Fruit fly (Drosophila melanogaster) whole organism, embryonic: Measurements from ENCODE around the gene CG2816.

Experiments
- Bteb2 ChIP-seq: fragments of 200-800 bp; sonication (Bioruptor generic); optimal IDR thresholded peaks from 2 replicates; lab custom pipeline; 2016; ENCODE audit warnings: missing biosample characterization, missing genetic modification characterization
- CG10431 ChIP-seq: fragments of 200-800 bp; sonication (Bioruptor generic); optimal IDR thresholded peaks from 3 replicates; lab custom pipeline; 2018; ENCODE audit warnings: missing biosample characterization, mild to moderate bottlenecking, missing genetic modification characterization
- CG11695 ChIP-seq: fragments of 200-800 bp; sonication (Bioruptor generic); IDR thresholded peaks from 3 replicates; pipeline ENCODE4 v1.3.6; 2022; ENCODE audit warnings: missing biosample characterization, missing genetic modification characterization
- CG12299 ChIP-seq: fragments of 200-800 bp; sonication (Bioruptor generic); optimal IDR thresholded peaks from 2 replicates; lab custom pipeline; 2018; ENCODE audit warnings: missing biosample characterization, mild to moderate bottlenecking, missing genetic modification characterization
- CG14965 ChIP-seq: fragments of 200-800 bp; sonication (Bioruptor generic); optimal IDR thresholded peaks from 2 replicates; lab custom pipeline; 2016; ENCODE audit warnings: missing biosample characterization, missing genetic modification characterization, borderline replicate concordance
- CG15514 ChIP-seq: fragments of 200-800 bp; sonication (Bioruptor generic); optimal IDR thresholded peaks from 3 replicates; lab custom pipeline; 2017; ENCODE audit warnings: missing biosample characterization, missing genetic modification characterization, mild to moderate bottlenecking, moderate library complexity, missing genetic modification reagents
- CG2120 ChIP-seq: fragments of 200-800 bp; sonication (Bioruptor generic); optimal IDR thresholded peaks from 3 replicates; lab custom pipeline; 2016; ENCODE audit warnings: missing biosample characterization, missing genetic modification characterization
- CG2678 ChIP-seq: fragments of 200-800 bp; sonication (Bioruptor generic); optimal IDR thresholded peaks from 3 replicates; lab custom pipeline; 2019; ENCODE audit warnings: missing biosample characterization, mild to moderate bottlenecking, missing genetic modification characterization, moderate library complexity
- CG31365 ChIP-seq: fragments of 200-800 bp; sonication (Bioruptor generic); optimal IDR thresholded peaks from 2 replicates; lab custom pipeline; 2018; ENCODE audit warnings: missing biosample characterization, mild to moderate bottlenecking, missing genetic modification characterization
- CG3163 ChIP-seq: fragments of 200-800 bp; sonication (Bioruptor generic); optimal IDR thresholded peaks from 3 replicates; lab custom pipeline; 2016; ENCODE audit warnings: missing biosample characterization, missing genetic modification characterization
- CG32532 ChIP-seq: fragments of 200-800 bp; sonication (Bioruptor generic); IDR thresholded peaks from 2 replicates; pipeline ENCODE4 v1.3.6; 2022; ENCODE audit warnings: missing biosample characterization, missing genetic modification characterization
- CG3281 ChIP-seq: fragments of 200-800 bp; sonication (Bioruptor generic); optimal IDR thresholded peaks from 3 replicates; lab custom pipeline; 2017; ENCODE audit warnings: missing biosample characterization, mild to moderate bottlenecking, missing genetic modification characterization
- CG33557 ChIP-seq: fragments of 200-800 bp; sonication (Bioruptor generic); optimal IDR thresholded peaks from 2 replicates; lab custom pipeline; 2019; ENCODE audit warnings: missing biosample characterization, mild to moderate bottlenecking, missing genetic modification characterization, moderate library complexity
- CG4730 ChIP-seq: fragments of 200-800 bp; sonication (Bioruptor generic); IDR thresholded peaks from 2 replicates; pipeline ENCODE4 v1.3.6; 2022; ENCODE audit warnings: missing biosample characterization, missing genetic modification characterization
- CG7745 ChIP-seq: fragments of 200-800 bp; sonication (Bioruptor generic); optimal IDR thresholded peaks from 2 replicates; lab custom pipeline; 2018; ENCODE audit warnings: missing biosample characterization, mild to moderate bottlenecking, missing genetic modification characterization, moderate library complexity
- CG7839 ChIP-seq: fragments of 200-800 bp; sonication (Bioruptor generic); optimal IDR thresholded peaks from 3 replicates; lab custom pipeline; 2018; ENCODE audit warnings: missing biosample characterization, mild to moderate bottlenecking, missing genetic modification characterization, moderate library complexity
- CG7963 ChIP-seq: fragments of 200-800 bp; sonication (Bioruptor generic); IDR thresholded peaks from 3 replicates; pipeline ENCODE4 v1.3.6; 2022; ENCODE audit warnings: missing biosample characterization, missing genetic modification characterization; ENCODE audit not compliant: partially characterized antibody
- CG8290 ChIP-seq, 3 experiments: fragments of 200-800 bp; sonication (Bioruptor generic); optimal IDR thresholded peaks; 2 replicates each; lab custom pipeline; 2016 to 2019; ENCODE audit warnings: missing biosample characterization in 3 of 3, missing genetic modification characterization in 3 of 3, mild to moderate bottlenecking in 2 of 3, moderate library complexity in 1 of 3
- CHES-1-like ChIP-seq: fragments of 200-800 bp; sonication (Bioruptor generic); optimal IDR thresholded peaks from 2 replicates; lab custom pipeline; 2016; ENCODE audit warnings: missing biosample characterization, missing genetic modification characterization
- Camta ChIP-seq: fragments of 200-800 bp; sonication (Bioruptor generic); optimal IDR thresholded peaks from 2 replicates; lab custom pipeline; 2016; ENCODE audit warnings: missing biosample characterization, missing genetic modification characterization
- Dref ChIP-seq: fragments of 200-800 bp; sonication (Bioruptor generic); IDR thresholded peaks from 2 replicates; pipeline ENCODE4 v1.3.6; 2022; ENCODE audit warnings: missing biosample characterization, missing genetic modification characterization
- Fer2 ChIP-seq: fragments of 200-800 bp; sonication (Bioruptor generic); optimal IDR thresholded peaks from 2 replicates; lab custom pipeline; 2018; ENCODE audit warnings: missing biosample characterization, mild to moderate bottlenecking, missing genetic modification characterization, moderate library complexity
- Hr51 ChIP-seq, 2 experiments: fragments of 200-800 bp; sonication (Bioruptor generic); optimal IDR thresholded peaks; 2 replicates in 1 of 2; 3 replicates in 1 of 2; lab custom pipeline; 2016 to 2018; ENCODE audit warnings: missing biosample characterization in 2 of 2, missing genetic modification characterization in 2 of 2, mild to moderate bottlenecking in 1 of 2, moderate library complexity in 1 of 2
- Lpt ChIP-seq: fragments of >200 bp; optimal IDR thresholded peaks from 2 replicates; lab custom pipeline; 2018; ENCODE audit warnings: missing biosample characterization, missing genetic modification characterization
- MTF-1 ChIP-seq: fragments of 200-800 bp; sonication (Bioruptor generic); optimal IDR thresholded peaks from 2 replicates; lab custom pipeline; 2018; ENCODE audit warnings: missing biosample characterization, mild to moderate bottlenecking, missing genetic modification characterization, borderline replicate concordance
- NC2α ChIP-seq: fragments of 200-800 bp; sonication (Bioruptor generic); optimal IDR thresholded peaks from 2 replicates; lab custom pipeline; 2016; ENCODE audit warnings: missing biosample characterization, missing genetic modification characterization
- NFAT ChIP-seq: fragments of 200-800 bp; sonication (Bioruptor generic); IDR thresholded peaks from 2 replicates; pipeline ENCODE4 v1.3.6; 2022; ENCODE audit warnings: missing biosample characterization, missing genetic modification characterization
- YL-1 ChIP-seq: fragments of 200-800 bp; sonication (Bioruptor generic); optimal IDR thresholded peaks from 3 replicates; lab custom pipeline; 2017; ENCODE audit warnings: missing biosample characterization, mild to moderate bottlenecking, missing genetic modification characterization
- abd-A ChIP-seq: fragments of 200-800 bp; sonication (Bioruptor generic); optimal IDR thresholded peaks from 3 replicates; lab custom pipeline; 2019; ENCODE audit warnings: missing biosample characterization, mild to moderate bottlenecking, missing genetic modification characterization, moderate library complexity
- ac ChIP-seq: fragments of 200-800 bp; sonication (Bioruptor generic); optimal IDR thresholded peaks from 3 replicates; lab custom pipeline; 2017; ENCODE audit warnings: missing biosample characterization, mild to moderate bottlenecking, missing genetic modification characterization
- ase ChIP-seq: fragments of 200-800 bp; sonication (Bioruptor generic); IDR thresholded peaks from 3 replicates; pipeline ENCODE4 v1.3.6; 2022; ENCODE audit warnings: missing biosample characterization, missing genetic modification characterization
- cwo ChIP-seq: fragments of 200-800 bp; sonication (Bioruptor generic); optimal IDR thresholded peaks from 3 replicates; lab custom pipeline; 2017; ENCODE audit warnings: missing biosample characterization, missing genetic modification characterization, mild to moderate bottlenecking, moderate library complexity, missing genetic modification reagents
- dm ChIP-seq: fragments of 200-800 bp; sonication (Bioruptor generic); optimal IDR thresholded peaks from 3 replicates; lab custom pipeline; 2016; ENCODE audit warnings: missing biosample characterization, missing genetic modification characterization
- esg ChIP-seq: fragments of 200-800 bp; sonication (Bioruptor generic); conservative IDR thresholded peaks from 2 replicates; pipeline ENCODE4 v1.3.6; 2022; ENCODE audit warnings: missing biosample characterization, missing genetic modification characterization
- ewg ChIP-seq: fragments of 200-800 bp; sonication (Bioruptor generic); optimal IDR thresholded peaks from 3 replicates; lab custom pipeline; 2017; ENCODE audit warnings: mild to moderate bottlenecking, missing biosample characterization, missing genetic modification reagents, missing genetic modification characterization
- gem ChIP-seq: fragments of 200-800 bp; sonication (Bioruptor generic); optimal IDR thresholded peaks from 2 replicates; lab custom pipeline; 2019; ENCODE audit warnings: missing biosample characterization, mild to moderate bottlenecking, missing genetic modification characterization, moderate library complexity
- grau ChIP-seq: fragments of 200-800 bp; optimal IDR thresholded peaks from 3 replicates; lab custom pipeline; 2019; ENCODE audit warnings: missing biosample characterization, mild to moderate bottlenecking, missing genetic modification characterization, moderate library complexity
- h ChIP-seq: fragments of >200 bp; optimal IDR thresholded peaks from 2 replicates; lab custom pipeline; 2017
- lilli ChIP-seq: fragments of 200-800 bp; sonication (Bioruptor generic); optimal IDR thresholded peaks from 3 replicates; lab custom pipeline; 2016; ENCODE audit warnings: missing biosample characterization, missing genetic modification characterization
- lola ChIP-seq, 3 experiments: fragments of >200 bp in 2 of 3; fragments of 200-800 bp in 1 of 3; sonication (Bioruptor generic) in 1 of 3; optimal IDR thresholded peaks; 2 replicates each; lab custom pipeline; 2017 to 2019; ENCODE audit warnings: missing biosample characterization in 3 of 3, missing genetic modification characterization in 3 of 3, mild to moderate bottlenecking in 1 of 3, moderate library complexity in 1 of 3
- mam ChIP-seq: fragments of 200-800 bp; sonication (Bioruptor generic); optimal IDR thresholded peaks from 3 replicates; lab custom pipeline; 2016; ENCODE audit warnings: missing biosample characterization, missing genetic modification characterization
- otp ChIP-seq: fragments of 200-800 bp; sonication (Bioruptor generic); IDR thresholded peaks from 3 replicates; pipeline ENCODE4, ENCODE4 v1.3.6; 2022; ENCODE audit warnings: missing biosample characterization, missing genetic modification characterization
- pzg ChIP-seq: fragments of 200-800 bp; sonication (Bioruptor generic); optimal IDR thresholded peaks from 3 replicates; lab custom pipeline; 2018; ENCODE audit warnings: missing biosample characterization, mild to moderate bottlenecking, missing genetic modification characterization, moderate library complexity
- ranshi ChIP-seq: fragments of 200-800 bp; sonication (Bioruptor generic); IDR thresholded peaks from 2 replicates; pipeline ENCODE4 v1.3.6; 2022; ENCODE audit warnings: missing biosample characterization, missing genetic modification characterization
- repo ChIP-seq: fragments of 200-800 bp; sonication (Bioruptor generic); optimal IDR thresholded peaks from 2 replicates; lab custom pipeline; 2016; ENCODE audit warnings: missing biosample characterization, missing genetic modification characterization
- sima ChIP-seq: fragments of 200-800 bp; sonication (Bioruptor generic); optimal IDR thresholded peaks from 2 replicates; lab custom pipeline; 2016; ENCODE audit warnings: missing biosample characterization, missing genetic modification characterization
- sob ChIP-seq: fragments of 200-800 bp; sonication (Bioruptor generic); IDR thresholded peaks from 2 replicates; pipeline ENCODE4 v1.3.6; 2022; ENCODE audit warnings: missing biosample characterization, missing genetic modification characterization
- tin ChIP-seq: fragments of 200-800 bp; sonication (Bioruptor generic); optimal IDR thresholded peaks from 3 replicates; lab custom pipeline; 2016; ENCODE audit warnings: missing biosample characterization, missing genetic modification characterization
- toy ChIP-seq: fragments of 200-800 bp; sonication (Bioruptor generic); IDR thresholded peaks from 2 replicates; pipeline ENCODE4 v1.3.6; 2022; ENCODE audit warnings: missing biosample characterization, missing genetic modification characterization
- unpg ChIP-seq: fragments of 200-800 bp; sonication (Bioruptor generic); optimal IDR thresholded peaks from 3 replicates; lab custom pipeline; 2018; ENCODE audit warnings: missing biosample characterization, mild to moderate bottlenecking, missing genetic modification characterization, moderate library complexity
- vnd ChIP-seq: fragments of 200-800 bp; sonication (Bioruptor generic); IDR thresholded peaks from 3 replicates; pipeline ENCODE4 v1.3.6; 2022; ENCODE audit warnings: missing biosample characterization, missing genetic modification characterization; ENCODE audit not compliant: partially characterized antibody
- zf30C ChIP-seq: fragments of 200-800 bp; sonication (Bioruptor generic); optimal IDR thresholded peaks from 3 replicates; lab custom pipeline; 2018; ENCODE audit warnings: missing biosample characterization, mild to moderate bottlenecking, missing genetic modification characterization

The CG2816 gene

dm6 chr2L:3737682-3738081, 34.2 kb downstream of the CG2816 start (continued):
- peak in 1 of 2 experiments; percentile 4 for TF ChIP-seq Hr51 (GFP tag; optimal IDR thresholded peaks at IDR 0.05; lab: Kevin White, UChicago)
- TF ChIP-seq ewg, result no peak
- no peak for TF ChIP-seq CHES-1-like
- TF ChIP-seq Camta (GFP tag; lab: Kevin White, UChicago), result no peak
- TF ChIP-seq otp (GFP tag; lab: Robert Waterston, UW), result no peak
- TF ChIP-seq sob (GFP tag; lab: Robert Waterston, UW), result no peak
- TF ChIP-seq ranshi (GFP tag; lab: Robert Waterston, UW), result no peak
- TF ChIP-seq lola (GFP tag; optimal IDR thresholded peaks at IDR 0.05; lab: Kevin White, UChicago), result no peak
- no peak for TF ChIP-seq NC2α (GFP tag; lab: Kevin White, UChicago)
- TF ChIP-seq CG3281 (GFP tag; lab: Kevin White, UChicago), result peak; percentile 37
- no peak for TF ChIP-seq lilli
- TF ChIP-seq h (lab: Kevin White, UChicago), result no peak
- peak; percentile 43 for TF ChIP-seq CG2120 (GFP tag; lab: Kevin White, UChicago)
- no peak for TF ChIP-seq ase (GFP tag; lab: Robert Waterston, UW)
- TF ChIP-seq sima (GFP tag; lab: Kevin White, UChicago), result no peak
- no peak for TF ChIP-seq NFAT
- no peak for TF ChIP-seq MTF-1 (GFP tag; lab: Kevin White, UChicago)
- no peak for TF ChIP-seq mam (GFP tag; lab: Kevin White, UChicago)
- TF ChIP-seq CG33557 (GFP tag; lab: Kevin White, UChicago), result no peak
- TF ChIP-seq ac (GFP tag; lab: Kevin White, UChicago), result no peak
- TF ChIP-seq Bteb2 (GFP tag; lab: Kevin White, UChicago), result no peak
- no peak for TF ChIP-seq YL-1 (GFP tag; lab: Kevin White, UChicago)
- TF ChIP-seq toy (GFP tag; lab: Robert Waterston, UW), result no peak
- no peak for TF ChIP-seq vnd (GFP tag; lab: Robert Waterston, UW)
- no peak for TF ChIP-seq CG32532
- peak; percentile 42 for TF ChIP-seq CG7839 (tag; lab: Kevin White, UChicago)
- TF ChIP-seq Dref, result no peak
- TF ChIP-seq pzg (GFP tag; lab: Kevin White, UChicago), result no peak
- TF ChIP-seq CG31365, result no peak
- TF ChIP-seq esg (GFP tag; lab: Robert Waterston, UW), result no peak
- no peak for TF ChIP-seq CG11695 (GFP tag; lab: Robert Waterston, UW)
- TF ChIP-seq Lpt (GFP tag; lab: Kevin White, UChicago), result no peak
- no peak for TF ChIP-seq CG12299 (tag; lab: Kevin White, UChicago)
- TF ChIP-seq grau, result peak; percentile 35
- TF ChIP-seq CG4730, result no peak
- TF ChIP-seq dm (GFP tag; lab: Kevin White, UChicago), result no peak
- TF ChIP-seq CG3163 (GFP tag; lab: Kevin White, UChicago), result no peak
- no peak for TF ChIP-seq repo (GFP tag; lab: Kevin White, UChicago)
- TF ChIP-seq CG7963 (GFP tag; lab: Robert Waterston, UW), result no peak
- TF ChIP-seq tin (GFP tag; lab: Kevin White, UChicago), result no peak
- TF ChIP-seq CG14965 (GFP tag; lab: Kevin White, UChicago), result no peak
- no peak for TF ChIP-seq Fer2 (tag; lab: Kevin White, UChicago)
- TF ChIP-seq, all 482 proteins: peak for 23

dm6 chr2L:3740443-3740842, 37.0 kb downstream of the CG2816 start:
- TF ChIP-seq unpg (GFP tag; lab: Kevin White, UChicago) (peak; percentile 2), cwo (peak; percentile 12), CG7745 (tag; lab: Kevin White, UChicago) (no peak), CG15514 (GFP tag; lab: Kevin White, UChicago) (peak; percentile 26), zf30C (GFP tag; lab: Kevin White, UChicago) (peak; percentile 66), CG2678 (peak; percentile 62), Hr51 (GFP tag; optimal IDR thresholded peaks at IDR 0.05; lab: Kevin White, UChicago) (peak in 1 of 2 experiments; percentile 33), CG10431 (GFP tag; lab: Kevin White, UChicago) (no peak), CG8290 (GFP tag; optimal IDR thresholded peaks at IDR 0.05; lab: Kevin White, UChicago) (no peak), CG8290 (tag; optimal IDR thresholded peaks at IDR 0.05; lab: Kevin White, UChicago) (peak in 1 of 2 experiments; percentile 18), gem (tag; lab: Kevin White, UChicago) (peak; percentile 42), abd-A (peak; percentile 25)
